Fruit fly (Drosophila melanogaster) whole organism, embryonic: ENCODE data around the gene Setx.
A peak's percentile ranks its signal among the peaks of the same experiment; 100 is the strongest.

ENCODE experiments used
- Adf1 ChIP-seq: fragments of 200-800 bp; sonication (Bioruptor generic); IDR thresholded peaks from 2 replicates; pipeline ENCODE4 v1.3.6; 2022; ENCODE audit warnings: missing biosample characterization, missing genetic modification characterization
- Aef1 ChIP-seq: fragments of 200-800 bp; sonication (Bioruptor generic); IDR thresholded peaks from 3 replicates; pipeline ENCODE4 v1.3.6; 2022; ENCODE audit warnings: missing biosample characterization, missing genetic modification characterization
- CG11398 ChIP-seq: fragments of 200-800 bp; sonication (Bioruptor generic); optimal IDR thresholded peaks from 2 replicates; lab custom pipeline; 2016; ENCODE audit warnings: missing biosample characterization, missing genetic modification characterization
- CG12071 ChIP-seq: fragments of 200-800 bp; sonication (Bioruptor generic); optimal IDR thresholded peaks from 3 replicates; lab custom pipeline; 2018; ENCODE audit warnings: missing biosample characterization, mild to moderate bottlenecking, missing genetic modification characterization
- CG12219 ChIP-seq: fragments of 200-800 bp; sonication (Bioruptor generic); optimal IDR thresholded peaks from 3 replicates; lab custom pipeline; 2018; ENCODE audit warnings: missing biosample characterization, mild to moderate bottlenecking, missing genetic modification characterization
- CG12391 ChIP-seq: fragments of 200-800 bp; sonication (Bioruptor generic); optimal IDR thresholded peaks from 3 replicates; lab custom pipeline; 2018; ENCODE audit warnings: missing biosample characterization, mild to moderate bottlenecking, missing genetic modification characterization, moderate library complexity
- CG14050 ChIP-seq: fragments of 200-800 bp; sonication (Bioruptor generic); IDR thresholded peaks from 3 replicates; pipeline ENCODE4 v1.3.6; 2022; ENCODE audit warnings: missing biosample characterization, missing genetic modification characterization
- CG17568 ChIP-seq: fragments of 200-800 bp; sonication (Bioruptor generic); optimal IDR thresholded peaks from 2 replicates; lab custom pipeline; 2018; ENCODE audit warnings: missing biosample characterization, mild to moderate bottlenecking, missing genetic modification characterization, moderate library complexity
- CG18599 ChIP-seq: fragments of 200-800 bp; sonication (Bioruptor generic); optimal IDR thresholded peaks from 3 replicates; lab custom pipeline; 2017; ENCODE audit warnings: missing biosample characterization, missing genetic modification characterization, mild to moderate bottlenecking, moderate library complexity, missing genetic modification reagents
- CG18619 ChIP-seq: fragments of 200-800 bp; sonication (Bioruptor generic); optimal IDR thresholded peaks from 3 replicates; lab custom pipeline; 2017; ENCODE audit warnings: missing biosample characterization, mild to moderate bottlenecking, missing genetic modification characterization
- CG3407 ChIP-seq: fragments of 200-800 bp; sonication (Bioruptor generic); optimal IDR thresholded peaks from 2 replicates; lab custom pipeline; 2018; ENCODE audit warnings: missing biosample characterization, mild to moderate bottlenecking, missing genetic modification characterization
- CG4854 ChIP-seq: fragments of 200-800 bp; sonication (Bioruptor generic); optimal IDR thresholded peaks from 2 replicates; lab custom pipeline; 2016; ENCODE audit warnings: missing biosample characterization, missing genetic modification characterization, inconsistent platforms
- CG6175 ChIP-seq: fragments of 200-800 bp; sonication (Bioruptor generic); IDR thresholded peaks from 3 replicates; pipeline ENCODE4 v1.3.6; 2022; ENCODE audit warnings: missing biosample characterization, missing genetic modification characterization
- CG9437 ChIP-seq: fragments of 200-800 bp; sonication (Bioruptor generic); optimal IDR thresholded peaks from 2 replicates; lab custom pipeline; 2018; ENCODE audit warnings: missing biosample characterization, mild to moderate bottlenecking, missing genetic modification characterization
- CHES-1-like ChIP-seq: fragments of 200-800 bp; sonication (Bioruptor generic); optimal IDR thresholded peaks from 2 replicates; lab custom pipeline; 2016; ENCODE audit warnings: missing biosample characterization, missing genetic modification characterization
- CrebB ChIP-seq: fragments of 200-800 bp; sonication (Bioruptor generic); optimal IDR thresholded peaks from 3 replicates; lab custom pipeline; 2018; ENCODE audit warnings: missing biosample characterization, mild to moderate bottlenecking, missing genetic modification characterization
- D ChIP-seq, 2 experiments: fragments of 200-800 bp in 1 of 2; fragments of >200 bp in 1 of 2; sonication (Bioruptor generic) in 1 of 2; optimal IDR thresholded peaks; 2 replicates in 1 of 2; 3 replicates in 1 of 2; lab custom pipeline; 2017; ENCODE audit warnings: mild to moderate bottlenecking in 1 of 2, missing biosample characterization in 1 of 2, missing genetic modification characterization in 1 of 2, missing genetic modification reagents in 1 of 2
- Dfd ChIP-seq, 2 experiments: fragments of >200 bp; optimal IDR thresholded peaks; 2 replicates each; lab custom pipeline; 2017; ENCODE audit warnings: missing biosample characterization in 2 of 2, missing genetic modification characterization in 2 of 2
- E2f2 ChIP-seq: fragments of 200-800 bp; sonication (Bioruptor generic); IDR thresholded peaks from 2 replicates; pipeline ENCODE4 v1.3.6; 2022; ENCODE audit warnings: missing biosample characterization, missing genetic modification characterization
- Eip74EF ChIP-seq, 2 experiments: fragments of 200-800 bp in 1 of 2; fragments of >200 bp in 1 of 2; sonication (Bioruptor generic) in 1 of 2; optimal IDR thresholded peaks; 2 replicates each; lab custom pipeline; 2017 to 2019; ENCODE audit warnings: missing biosample characterization in 2 of 2, missing genetic modification characterization in 2 of 2, mild to moderate bottlenecking in 1 of 2, moderate library complexity in 1 of 2
- Fer3 ChIP-seq: fragments of 200-800 bp; sonication (Bioruptor generic); optimal IDR thresholded peaks from 2 replicates; lab custom pipeline; 2018; ENCODE audit warnings: missing biosample characterization, mild to moderate bottlenecking, missing genetic modification characterization, moderate library complexity
- GATAe ChIP-seq: fragments of 200-800 bp; sonication (Bioruptor generic); conservative IDR thresholded peaks from 2 replicates; pipeline ENCODE4 v1.3.6; 2022; ENCODE audit warnings: missing biosample characterization, missing genetic modification characterization
- HLHmδ ChIP-seq: fragments of 200-800 bp; sonication (Bioruptor generic); optimal IDR thresholded peaks from 2 replicates; lab custom pipeline; 2018; ENCODE audit warnings: missing biosample characterization, mild to moderate bottlenecking, missing genetic modification characterization, moderate library complexity
- Lim3 ChIP-seq: fragments of 200-800 bp; sonication (Bioruptor generic); IDR thresholded peaks from 2 replicates; pipeline ENCODE4 v1.3.6; 2022; ENCODE audit warnings: missing biosample characterization, missing genetic modification characterization
- Meics ChIP-seq: fragments of 200-800 bp; sonication (Bioruptor generic); optimal IDR thresholded peaks from 2 replicates; lab custom pipeline; 2017; ENCODE audit warnings: missing biosample characterization, mild to moderate bottlenecking, missing genetic modification characterization
- Mes4 ChIP-seq: fragments of 200-800 bp; sonication (Bioruptor generic); optimal IDR thresholded peaks from 2 replicates; lab custom pipeline; 2016; ENCODE audit warnings: missing biosample characterization, missing genetic modification characterization
- Six4 ChIP-seq: fragments of 200-800 bp; sonication (Bioruptor generic); optimal IDR thresholded peaks from 2 replicates; lab custom pipeline; 2016; ENCODE audit warnings: missing biosample characterization, missing genetic modification characterization
- Sox102F ChIP-seq: fragments of 200-800 bp; sonication (Bioruptor generic); optimal IDR thresholded peaks from 2 replicates; lab custom pipeline; 2018; ENCODE audit warnings: missing biosample characterization, mild to moderate bottlenecking, missing genetic modification characterization, moderate library complexity
- Sry-β ChIP-seq: fragments of 200-800 bp; sonication (Bioruptor generic); optimal IDR thresholded peaks from 2 replicates; lab custom pipeline; 2018; ENCODE audit warnings: missing biosample characterization, mild to moderate bottlenecking, missing genetic modification characterization, moderate library complexity
- Tbp ChIP-seq: fragments of >200 bp; optimal IDR thresholded peaks from 2 replicates; lab custom pipeline; 2018; ENCODE audit warnings: missing biosample characterization, missing genetic modification characterization
- ap ChIP-seq: fragments of 200-800 bp; sonication (Bioruptor generic); IDR thresholded peaks from 2 replicates; pipeline ENCODE4 v1.3.6; 2022; ENCODE audit warnings: missing biosample characterization, missing genetic modification characterization
- ara ChIP-seq: fragments of 200-800 bp; sonication (Bioruptor generic); IDR thresholded peaks from 2 replicates; pipeline ENCODE4 v1.3.6; 2022; ENCODE audit warnings: missing biosample characterization, missing genetic modification characterization
- ato ChIP-seq: fragments of 200-800 bp; sonication (Bioruptor generic); IDR thresholded peaks from 2 replicates; pipeline ENCODE4 v1.3.6; 2022; ENCODE audit warnings: missing biosample characterization, missing genetic modification characterization; ENCODE audit not compliant: partially characterized antibody
- cato ChIP-seq: fragments of 200-800 bp; sonication (Bioruptor generic); optimal IDR thresholded peaks from 2 replicates; lab custom pipeline; 2016; ENCODE audit warnings: missing biosample characterization, missing genetic modification characterization, borderline replicate concordance
- ci ChIP-seq: fragments of 200-800 bp; sonication (Bioruptor generic); IDR thresholded peaks from 3 replicates; pipeline ENCODE4 v1.3.6; 2022; ENCODE audit warnings: missing biosample characterization, missing genetic modification characterization
- dysf ChIP-seq: fragments of 200-800 bp; sonication (Bioruptor generic); IDR thresholded peaks from 3 replicates; pipeline ENCODE4 v1.3.6; 2022; ENCODE audit warnings: missing biosample characterization, missing genetic modification characterization
- ems ChIP-seq: fragments of 200-800 bp; sonication (Bioruptor generic); optimal IDR thresholded peaks from 3 replicates; lab custom pipeline; 2016; ENCODE audit warnings: missing biosample characterization, missing genetic modification characterization
- exex ChIP-seq: fragments of 200-800 bp; sonication (Bioruptor generic); optimal IDR thresholded peaks from 4 replicates; lab custom pipeline; 2018; ENCODE audit warnings: missing biosample characterization, mild to moderate bottlenecking, missing genetic modification characterization, moderate library complexity
- gt ChIP-seq: fragments of 200-800 bp; sonication (Bioruptor generic); IDR thresholded peaks from 2 replicates; pipeline ENCODE4 v1.3.6; 2022; ENCODE audit warnings: missing biosample characterization, missing genetic modification characterization
- kah ChIP-seq: fragments of 200-800 bp; sonication (Bioruptor generic); optimal IDR thresholded peaks from 2 replicates; lab custom pipeline; 2018; ENCODE audit warnings: missing biosample characterization, mild to moderate bottlenecking, missing genetic modification characterization
- lilli ChIP-seq: fragments of 200-800 bp; sonication (Bioruptor generic); optimal IDR thresholded peaks from 3 replicates; lab custom pipeline; 2016; ENCODE audit warnings: missing biosample characterization, missing genetic modification characterization
- odd ChIP-seq: fragments of 200-800 bp; sonication (Bioruptor generic); optimal IDR thresholded peaks from 2 replicates; lab custom pipeline; 2017; ENCODE audit warnings: missing biosample characterization, mild to moderate bottlenecking, missing genetic modification characterization
- pita ChIP-seq: fragments of 200-800 bp; sonication (Bioruptor generic); optimal IDR thresholded peaks from 2 replicates; lab custom pipeline; 2017; ENCODE audit warnings: missing biosample characterization, mild to moderate bottlenecking, missing genetic modification characterization
- pzg ChIP-seq: fragments of 200-800 bp; sonication (Bioruptor generic); optimal IDR thresholded peaks from 3 replicates; lab custom pipeline; 2018; ENCODE audit warnings: missing biosample characterization, mild to moderate bottlenecking, missing genetic modification characterization, moderate library complexity
- row ChIP-seq: fragments of 200-800 bp; sonication (Bioruptor generic); IDR thresholded peaks from 3 replicates; pipeline ENCODE4 v1.3.6; 2022; ENCODE audit warnings: missing biosample characterization, missing genetic modification characterization
- trem ChIP-seq: fragments of 200-800 bp; optimal IDR thresholded peaks from 3 replicates; lab custom pipeline; 2019; ENCODE audit warnings: missing biosample characterization, mild to moderate bottlenecking, missing genetic modification characterization, moderate library complexity
- zen ChIP-seq: fragments of 200-800 bp; sonication (Bioruptor generic); optimal IDR thresholded peaks from 3 replicates; lab custom pipeline; 2018; ENCODE audit warnings: missing biosample characterization, mild to moderate bottlenecking, missing genetic modification characterization, moderate library complexity
- zfh2 ChIP-seq: fragments of 200-800 bp; sonication (Bioruptor generic); optimal IDR thresholded peaks from 2 replicates; lab custom pipeline; 2016; ENCODE audit warnings: missing biosample characterization, missing genetic modification characterization

The Setx gene

dm6 chr3L:8153206-8153996 lies 16.1 kb upstream of the Setx start (continued):
- TF ChIP-seq CG18599 (GFP tag; lab: Kevin White, UChicago) (peak; percentile 33), Adf1 (no peak), CG3407 (GFP tag; lab: Kevin White, UChicago) (no peak), Sry-β (GFP tag; lab: Kevin White, UChicago) (no peak), CG6175 (GFP tag; lab: Robert Waterston, UW) (peak; percentile 53; the same call in 1 of the 3 replicates), odd (GFP tag; lab: Kevin White, UChicago) (no peak), Six4 (peak; percentile 1), Aef1 (GFP tag; lab: Robert Waterston, UW) (peak; percentile 46; the same call in 1 of the 3 replicates), cato (GFP tag; lab: Kevin White, UChicago) (peak; percentile 45), Meics (GFP tag; lab: Kevin White, UChicago) (peak; percentile 41), CG18619 (peak; percentile 30), CG9437 (peak; percentile 43), Eip74EF (GFP tag; optimal IDR thresholded peaks at IDR 0.05; lab: Kevin White, UChicago) (peak in 1 of 2 experiments; percentile 40), CG11398 (GFP tag; lab: Kevin White, UChicago) (no peak), GATAe (GFP tag; lab: Robert Waterston, UW) (no peak), kah (peak; percentile 46), E2f2 (GFP tag; lab: Robert Waterston, UW) (no peak), ems (GFP tag; lab: Kevin White, UChicago) (peak; percentile 12), Lim3 (peak; percentile 49; the same call in 1 of the 2 replicates), Mes4 (GFP tag; lab: Kevin White, UChicago) (peak; percentile 34), CG12071 (GFP tag; lab: Kevin White, UChicago) (peak; percentile 42), lilli (GFP tag; lab: Kevin White, UChicago) (peak; percentile 8), exex (no peak), Sox102F (GFP tag; lab: Kevin White, UChicago) (peak; percentile 84), CG12391 (peak; percentile 49), pzg (GFP tag; lab: Kevin White, UChicago) (no peak), Fer3 (peak; percentile 34), ap (GFP tag; lab: Robert Waterston, UW) (peak; percentile 49; the same call in 1 of the 2 replicates), pita (GFP tag; lab: Kevin White, UChicago) (no peak), ato (GFP tag; lab: Robert Waterston, UW) (no peak), CHES-1-like (no peak), row (peak; percentile 63), CG12219 (peak; percentile 30), CG14050 (GFP tag; lab: Robert Waterston, UW) (peak; percentile 57), CrebB (tag; lab: Kevin White, UChicago) (no peak), D (optimal IDR thresholded peaks at IDR 0.05; lab: Kevin White, UChicago) (no peak), D (GFP tag; optimal IDR thresholded peaks at IDR 0.05; lab: Kevin White, UChicago) (peak; percentile 30), ci (GFP tag; lab: Robert Waterston, UW) (peak; percentile 91), gt (GFP tag; lab: Robert Waterston, UW) (no peak), CG17568 (GFP tag; lab: Kevin White, UChicago) (no peak), ara (GFP tag; lab: Robert Waterston, UW) (peak; percentile 29; the same call in 1 of the 2 replicates), HLHmδ (GFP tag; lab: Kevin White, UChicago) (no peak), zen (tag; lab: Kevin White, UChicago) (no peak), Dfd (GFP tag; optimal IDR thresholded peaks at IDR 0.05; lab: Kevin White, UChicago) (no peak), dysf (GFP tag; lab: Robert Waterston, UW) (peak; percentile 67), CG4854 (GFP tag; lab: Kevin White, UChicago) (peak; percentile 3), zfh2 (GFP tag; lab: Kevin White, UChicago) (no peak), trem (no peak), Tbp (GFP tag; lab: Kevin White, UChicago) (no peak)
